Worm (Caenorhabditis elegans) whole organism, late embryonic: ENCODE data around the gene twk-46.

Source experiments
- C38D4.7 ChIP-seq: fragments of 200-800 bp; sonication (Bioruptor generic); optimal IDR thresholded peaks from 2 replicates; lab custom pipeline; 2018; ENCODE audit warnings: mild to moderate bottlenecking, missing genetic modification characterization, moderate library complexity, missing compliant biosample characterization
- Y22D7AL.16 ChIP-seq: sonication (generic microtip); optimal IDR thresholded peaks from 2 replicates; lab custom pipeline; 2016; ENCODE audit warnings: missing genetic modification characterization, missing compliant biosample characterization
- ahr-1 ChIP-seq: sonication (generic microtip); optimal IDR thresholded peaks from 2 replicates; lab custom pipeline; 2016; ENCODE audit warnings: missing genetic modification characterization, missing compliant biosample characterization
- ceh-14 ChIP-seq: sonication (generic microtip); optimal IDR thresholded peaks from 2 replicates; lab custom pipeline; 2016; ENCODE audit warnings: missing genotype, missing genetic modification characterization, missing compliant biosample characterization
- ceh-18 ChIP-seq: sonication (generic microtip); optimal IDR thresholded peaks from 2 replicates; lab custom pipeline; 2016; ENCODE audit warnings: missing genetic modification characterization, missing compliant biosample characterization
- ceh-19 ChIP-seq: fragments of 200-800 bp; sonication (Bioruptor generic); optimal IDR thresholded peaks from 2 replicates; lab custom pipeline; 2018; ENCODE audit warnings: mild to moderate bottlenecking, missing genetic modification characterization, missing compliant biosample characterization
- ceh-2 ChIP-seq: sonication (generic microtip); optimal IDR thresholded peaks from 2 replicates; lab custom pipeline; 2016; ENCODE audit warnings: missing genotype, missing genetic modification characterization, missing compliant biosample characterization
- ceh-24 ChIP-seq: sonication (generic microtip); optimal IDR thresholded peaks from 2 replicates; lab custom pipeline; 2016; ENCODE audit warnings: mild to moderate bottlenecking, missing genetic modification characterization, missing compliant biosample characterization
- ceh-31 ChIP-seq: sonication (generic microtip); optimal IDR thresholded peaks from 2 replicates; lab custom pipeline; 2016; ENCODE audit warnings: missing genetic modification characterization, missing compliant biosample characterization
- ceh-34 ChIP-seq: sonication (generic microtip); optimal IDR thresholded peaks from 2 replicates; lab custom pipeline; 2016; ENCODE audit warnings: mild to moderate bottlenecking, missing genetic modification characterization, missing compliant biosample characterization
- ceh-48 ChIP-seq: sonication (generic microtip); optimal IDR thresholded peaks from 2 replicates; lab custom pipeline; 2016; ENCODE audit warnings: missing genetic modification characterization, inconsistent platforms, missing compliant biosample characterization
- che-1 ChIP-seq: sonication (generic microtip); optimal IDR thresholded peaks from 2 replicates; lab custom pipeline; 2016; ENCODE audit warnings: mild to moderate bottlenecking, missing genetic modification characterization, missing compliant biosample characterization
- dve-1 ChIP-seq: sonication (generic microtip); optimal IDR thresholded peaks from 2 replicates; lab custom pipeline; 2017; ENCODE audit warnings: antibody characterized with exemption, mild to moderate bottlenecking, missing genetic modification characterization, missing compliant biosample characterization
- elt-2 ChIP-seq: sonication (generic microtip); optimal IDR thresholded peaks from 2 replicates; lab custom pipeline; 2016; ENCODE audit warnings: missing genetic modification reagents, missing genetic modification characterization, missing compliant biosample characterization
- eyg-1 ChIP-seq: sonication (generic microtip); optimal IDR thresholded peaks from 2 replicates; lab custom pipeline; 2016; ENCODE audit warnings: missing genotype, missing genetic modification characterization, missing compliant biosample characterization
- fkh-10 ChIP-seq: fragments of 150-350 bp; optimal IDR thresholded peaks from 2 replicates; lab custom pipeline; 2014; ENCODE audit warnings: missing biosample characterization, missing genetic modification reagents, missing genetic modification characterization
- gmeb-2 ChIP-seq: sonication (generic microtip); optimal IDR thresholded peaks from 2 replicates; lab custom pipeline; 2016; ENCODE audit warnings: missing genetic modification characterization, inconsistent platforms, missing compliant biosample characterization
- hlh-13 ChIP-seq: fragments of 200-800 bp; sonication (Bioruptor generic); optimal IDR thresholded peaks from 2 replicates; lab custom pipeline; 2018; ENCODE audit warnings: mild to moderate bottlenecking, missing genetic modification characterization, missing compliant biosample characterization
- hlh-15 ChIP-seq: sonication (generic microtip); optimal IDR thresholded peaks from 2 replicates; lab custom pipeline; 2016; ENCODE audit warnings: missing genetic modification characterization, missing compliant biosample characterization
- hlh-30 ChIP-seq: sonication (generic microtip); optimal IDR thresholded peaks from 2 replicates; lab custom pipeline; 2017; ENCODE audit warnings: antibody characterized with exemption, missing genetic modification characterization, missing compliant biosample characterization; ENCODE audit not compliant: insufficient read depth
- hlh-8 ChIP-seq: sonication (generic microtip); optimal IDR thresholded peaks from 2 replicates; lab custom pipeline; 2016; ENCODE audit warnings: missing genotype, missing genetic modification characterization, missing compliant biosample characterization
- mec-3 ChIP-seq: sonication (generic microtip); optimal IDR thresholded peaks from 2 replicates; lab custom pipeline; 2016; ENCODE audit warnings: borderline replicate concordance, missing genetic modification characterization, missing compliant biosample characterization
- nhr-11 ChIP-seq: fragments of 150-350 bp; optimal IDR thresholded peaks from 2 replicates; lab custom pipeline; 2014; ENCODE audit warnings: missing biosample characterization, missing genetic modification characterization
- npax-4 ChIP-seq: sonication (generic microtip); optimal IDR thresholded peaks from 2 replicates; lab custom pipeline; 2016; ENCODE audit warnings: missing genetic modification characterization, missing compliant biosample characterization
- odd-2 ChIP-seq: sonication (generic microtip); optimal IDR thresholded peaks from 2 replicates; lab custom pipeline; 2017; ENCODE audit warnings: antibody characterized with exemption, mild to moderate bottlenecking, missing genetic modification characterization, missing compliant biosample characterization
- pax-1 ChIP-seq: fragments of 150-350 bp; optimal IDR thresholded peaks from 2 replicates; lab custom pipeline; 2014; ENCODE audit warnings: missing biosample characterization, missing genetic modification characterization
- pha-4 ChIP-seq: fragments of 150-350 bp; optimal IDR thresholded peaks from 2 replicates; lab custom pipeline; 2018; ENCODE audit warnings: missing biosample characterization, missing genetic modification reagents, missing genetic modification characterization
- pqm-1 ChIP-seq: sonication (generic microtip); optimal IDR thresholded peaks from 2 replicates; lab custom pipeline; 2016; ENCODE audit warnings: missing genetic modification characterization, missing compliant biosample characterization
- pros-1 ChIP-seq: fragments of 150-350 bp; optimal IDR thresholded peaks from 2 replicates; lab custom pipeline; 2014; ENCODE audit warnings: missing biosample characterization, missing genetic modification reagents, missing genetic modification characterization
- rnt-1 ChIP-seq: sonication (generic microtip); optimal IDR thresholded peaks from 2 replicates; lab custom pipeline; 2016; ENCODE audit warnings: missing genetic modification characterization, missing compliant biosample characterization
- sdc-2 ChIP-seq: sonication (generic microtip); optimal IDR thresholded peaks from 2 replicates; lab custom pipeline; 2016; ENCODE audit warnings: missing genotype, missing genetic modification characterization, missing compliant biosample characterization
- syd-9 ChIP-seq: sonication (generic microtip); optimal IDR thresholded peaks from 2 replicates; lab custom pipeline; 2016; ENCODE audit warnings: mild to moderate bottlenecking, missing genetic modification characterization, moderate library complexity, missing compliant biosample characterization
- tbx-7 ChIP-seq: sonication (generic microtip); optimal IDR thresholded peaks from 2 replicates; lab custom pipeline; 2016; ENCODE audit warnings: missing genotype, missing genetic modification characterization, missing compliant biosample characterization
- ttx-3 ChIP-seq: sonication (generic microtip); optimal IDR thresholded peaks from 2 replicates; lab custom pipeline; 2016; ENCODE audit warnings: missing genetic modification reagents, missing genetic modification characterization, missing compliant biosample characterization
- unc-3 ChIP-seq, 2 experiments: fragments of 200-800 bp in 1 of 2; sonication (Bioruptor generic) in 1 of 2; sonication (generic microtip) in 1 of 2; conservative IDR thresholded peaks in 1 of 2; optimal IDR thresholded peaks in 1 of 2; 2 replicates each; pipeline versions ENCODE4 v1.3.6 to Lab custom; 2016 to 2022; ENCODE audit warnings: missing compliant biosample characterization in 2 of 2, missing genetic modification characterization in 2 of 2, missing genetic modification reagents in 1 of 2
- unc-42 ChIP-seq: sonication (generic microtip); optimal IDR thresholded peaks from 2 replicates; lab custom pipeline; 2016; ENCODE audit warnings: missing genotype, missing genetic modification characterization, missing compliant biosample characterization

twk-46 gene

DNA sequence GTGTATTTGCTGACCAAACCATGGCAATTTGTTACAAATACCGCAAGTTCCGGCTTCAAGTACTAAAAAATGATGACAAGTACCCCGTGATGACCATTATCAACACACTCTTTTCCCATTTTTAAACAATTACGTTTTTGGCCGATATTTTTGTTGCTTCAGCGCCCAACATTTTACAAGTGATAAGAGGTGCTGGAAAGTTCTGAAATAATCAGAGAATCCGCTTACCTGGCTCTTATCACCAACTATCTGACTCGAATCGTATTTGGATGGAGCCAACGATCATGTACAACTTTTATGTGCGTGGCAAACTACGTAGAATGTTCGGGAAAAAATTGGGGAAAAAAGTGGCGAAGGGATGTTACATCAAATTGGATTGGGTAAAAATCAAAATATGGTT is 6.7 kb upstream of the twk-46 start:
- TF ChIP-seq pros-1 (tag; lab: Kevin White, UChicago): no peak
- peak; percentile 42 for TF ChIP-seq elt-2

DNA sequence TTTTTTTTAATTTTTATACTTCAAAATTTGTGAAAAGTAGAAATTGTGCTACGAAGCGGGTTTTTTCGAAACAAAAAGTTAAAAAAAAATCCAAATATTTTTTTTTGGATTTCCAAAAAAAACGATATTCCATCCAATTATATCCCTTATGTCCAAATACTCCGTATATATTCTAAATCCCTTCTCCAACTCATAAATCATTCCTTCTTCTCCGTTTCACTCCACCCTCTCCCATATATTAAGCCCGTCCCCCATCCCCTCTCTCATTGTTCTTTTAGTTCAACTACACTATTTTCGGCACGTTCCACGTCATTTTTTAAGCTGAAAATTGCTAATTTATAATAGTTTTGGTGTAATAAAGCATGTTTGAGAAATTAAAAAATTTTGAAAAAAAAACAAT is 2.4 kb upstream of the twk-46 start:
- TF ChIP-seq pqm-1 (tag; lab: Kevin White, UChicago) (no peak), Y22D7AL.16 (tag; lab: Kevin White, UChicago) (no peak), gmeb-2 (no peak), ceh-24 (tag; lab: Kevin White, UChicago) (no peak), eyg-1 (tag; lab: Kevin White, UChicago) (no peak), che-1 (no peak), ttx-3 (no peak), nhr-11 (tag; lab: Kevin White, UChicago) (no peak), pax-1 (tag; lab: Kevin White, UChicago) (no peak), unc-3 (GFP tag; conservative IDR thresholded peaks at IDR 0.05; lab: Robert Waterston, UW) (no peak), unc-3 (tag; optimal IDR thresholded peaks at IDR 0.05; lab: Kevin White, UChicago) (no peak), dve-1 (tag; lab: Kevin White, UChicago) (no peak), npax-4 (tag; lab: Kevin White, UChicago) (no peak), elt-2 (no peak), hlh-15 (tag; lab: Kevin White, UChicago) (no peak), tbx-7 (tag; lab: Kevin White, UChicago) (no peak)

DNA sequence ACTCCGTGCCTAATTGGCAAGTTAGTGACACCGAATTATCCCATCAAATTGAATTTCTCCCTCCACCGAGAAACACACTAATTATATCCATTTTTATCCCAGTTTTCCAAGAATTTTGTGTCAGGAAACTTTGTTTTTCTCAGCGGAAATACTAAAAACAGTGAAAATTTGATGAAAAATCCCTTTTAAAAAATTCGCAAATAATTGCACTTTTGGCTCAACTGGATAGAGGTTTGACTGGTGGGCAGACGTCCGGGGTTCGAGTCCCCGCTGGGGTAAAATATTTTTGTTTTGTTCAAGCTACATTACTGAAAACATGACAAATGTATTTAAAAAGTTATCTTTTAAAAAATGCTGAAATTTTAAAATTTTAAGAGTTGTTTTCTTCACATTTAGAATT is 1.9 kb upstream of the twk-46 start:
- peak; percentile 7 for TF ChIP-seq unc-42 (tag; lab: Kevin White, UChicago)
- no peak for TF ChIP-seq pqm-1 (tag; lab: Kevin White, UChicago)

DNA sequence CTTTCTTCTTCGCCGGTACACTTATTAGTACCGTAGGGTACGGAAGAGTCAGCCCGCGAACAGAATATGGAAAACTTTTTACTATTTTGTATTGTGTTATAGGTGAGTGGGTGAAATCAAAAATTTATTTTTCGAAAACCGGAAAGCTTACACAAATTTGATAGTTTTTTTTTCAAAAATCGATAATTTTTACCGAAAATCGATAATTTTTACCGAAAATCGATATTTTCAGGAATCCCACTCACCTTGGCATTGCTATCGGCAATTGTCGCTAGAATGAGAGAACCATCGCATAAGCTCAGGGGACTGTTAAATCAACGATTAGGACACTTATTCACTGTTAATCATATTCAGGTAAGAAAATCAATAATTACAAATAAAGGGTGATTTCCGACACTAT is 3.4 kb downstream of the twk-46 start:
- no peak for TF ChIP-seq ahr-1 (tag; lab: Kevin White, UChicago)
- TF ChIP-seq ceh-18: no peak
- no peak for TF ChIP-seq Y22D7AL.16 (tag; lab: Kevin White, UChicago)
- TF ChIP-seq hlh-8 (tag; lab: Kevin White, UChicago): no peak
- TF ChIP-seq pax-1 (tag; lab: Kevin White, UChicago): no peak
- TF ChIP-seq ceh-34: no peak
- TF ChIP-seq hlh-30: no peak
- TF ChIP-seq syd-9: no peak
- no peak for TF ChIP-seq ceh-31 (tag; lab: Kevin White, UChicago)
- no peak for TF ChIP-seq rnt-1 (tag; lab: Kevin White, UChicago)
- no peak for TF ChIP-seq unc-42 (tag; lab: Kevin White, UChicago)
- no peak for TF ChIP-seq hlh-13 (GFP tag; lab: Kevin White, UChicago)

DNA sequence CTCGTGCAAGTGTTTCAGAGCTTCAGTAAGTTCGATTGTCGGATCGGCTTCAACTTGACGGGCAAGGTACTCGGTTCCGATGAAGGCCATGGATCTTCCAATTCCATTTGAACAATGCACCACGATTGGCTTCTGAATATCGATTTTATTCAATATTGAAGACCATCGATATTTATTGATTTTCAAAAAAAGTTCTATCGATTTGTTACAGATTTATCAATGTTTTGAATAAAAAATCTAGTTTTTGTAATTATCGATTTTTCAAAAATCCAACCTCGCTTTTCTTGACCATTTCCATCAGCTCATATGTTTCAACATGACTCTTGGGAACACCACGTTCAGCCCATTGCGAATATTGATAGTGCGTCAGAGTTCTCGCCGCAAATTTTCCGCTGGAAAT is 8.9 kb downstream of the twk-46 start:
- TF ChIP-seq pha-4 (tag; lab: Kevin White, UChicago): no peak
- no peak for TF ChIP-seq ceh-14
- TF ChIP-seq ceh-18: no peak
- no peak for TF ChIP-seq ceh-34
- no peak for TF ChIP-seq fkh-10
- no peak for TF ChIP-seq sdc-2 (tag; lab: Kevin White, UChicago)
- no peak for TF ChIP-seq C38D4.7
- TF ChIP-seq mec-3: no peak
- no peak for TF ChIP-seq odd-2 (tag; lab: Kevin White, UChicago)
- no peak for TF ChIP-seq ceh-19 (GFP tag; lab: Kevin White, UChicago)

DNA sequence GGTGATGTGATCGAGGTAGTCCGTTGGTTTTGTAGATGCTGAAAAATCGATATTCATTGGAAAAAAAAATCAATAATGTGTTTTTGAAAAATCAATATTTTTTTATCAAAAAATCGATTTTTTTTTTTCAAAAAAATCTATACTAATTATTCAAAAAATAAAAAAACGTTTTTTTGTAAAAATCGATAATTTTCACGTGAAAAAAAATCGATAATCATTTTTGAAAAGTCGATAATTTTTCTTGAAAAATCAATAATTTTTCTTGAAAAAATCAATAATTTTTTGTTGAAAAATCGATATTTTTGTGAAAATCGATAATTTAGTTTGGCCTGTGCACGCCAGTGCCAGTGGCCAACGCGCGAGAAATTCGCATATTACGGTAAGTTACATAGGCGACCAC is 13.2 kb downstream of the twk-46 start:
- TF ChIP-seq ceh-48 (tag; lab: Kevin White, UChicago): peak; percentile 38
- TF ChIP-seq ceh-2 (tag; lab: Kevin White, UChicago): no peak
- TF ChIP-seq ttx-3: no peak
